Fruit fly (Drosophila melanogaster) whole organism: ENCODE results near the gene cher.

Experiments used
- CG8478 ChIP-seq: fragments of >200 bp; optimal IDR thresholded peaks from 2 replicates; lab custom pipeline; 2018; ENCODE audit warnings: inconsistent platforms
- Dll ChIP-seq: fragments of >200 bp; optimal IDR thresholded peaks from 2 replicates; lab custom pipeline; 2017
- pan ChIP-seq: fragments of >200 bp; optimal IDR thresholded peaks from 2 replicates; lab custom pipeline; 2017

dm6 chr3R:17110880-17111726 is 14.1 kb downstream of the cher start:
- TF ChIP-seq CG8478 (no peak), Dll (lab: Kevin White, UChicago) (peak; percentile 12), pan (lab: Kevin White, UChicago) (no peak)
